Worm (Caenorhabditis elegans) whole organism, late embryonic: ENCODE results near the gene srx-77.

Experiments used
- hlh-30 ChIP-seq: sonication (generic microtip); optimal IDR thresholded peaks from 2 replicates; lab custom pipeline; 2017; ENCODE audit warnings: antibody characterized with exemption, missing genetic modification characterization, missing compliant biosample characterization; ENCODE audit not compliant: insufficient read depth
- rnt-1 ChIP-seq: sonication (generic microtip); optimal IDR thresholded peaks from 2 replicates; lab custom pipeline; 2016; ENCODE audit warnings: missing genetic modification characterization, missing compliant biosample characterization

DNA sequence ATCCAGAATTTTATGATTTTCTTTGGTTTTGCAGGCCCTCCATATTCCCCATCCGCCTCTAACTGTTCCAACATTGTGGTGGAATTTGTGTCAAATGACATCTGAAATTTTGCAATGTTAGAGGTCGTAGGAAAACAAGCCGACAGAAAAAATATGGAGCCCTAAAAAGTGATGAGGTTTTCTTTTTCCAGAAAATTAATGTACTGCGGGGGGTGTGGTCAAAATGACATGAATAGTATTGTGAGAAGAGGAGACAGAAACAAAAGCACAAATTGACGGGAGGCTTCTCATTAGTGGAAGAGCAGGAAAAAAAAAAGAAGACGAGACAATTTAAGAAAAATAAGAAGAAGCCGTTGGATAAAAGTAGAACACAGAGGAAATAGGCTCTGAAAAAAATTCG is 31.7 kb upstream of the srx-77 start, which contains the start of gene ZC266.1:
- TF ChIP-seq hlh-30 (tag; lab: Kevin White, UChicago) (no peak), rnt-1 (tag; lab: Kevin White, UChicago) (no peak)
